Fruit fly (Drosophila melanogaster): ENCODE results near the gene Rph.
A peak's percentile ranks its signal among the peaks of the same experiment; 100 is the strongest.

The Rph gene

dm6 chrX:10737422-10738150 lies 19.9 kb downstream of the Rph start (continued):
- no peak for TF ChIP-seq sc (optimal IDR thresholded peaks at IDR 0.05)
- peak; percentile 80 for TF ChIP-seq sc (GFP tag; optimal IDR thresholded peaks at IDR 0.05)
- no peak for TF ChIP-seq Trl (optimal IDR thresholded peaks at IDR 0.05)
- peak; percentile 73 for TF ChIP-seq Trl (GFP tag; optimal IDR thresholded peaks at IDR 0.05)
- peak; percentile 34 for TF ChIP-seq Six4 (GFP tag; optimal IDR thresholded peaks at IDR 0.05)
- TF ChIP-seq chinmo (GFP tag; IDR thresholded peaks at IDR 0.05; ENCODE audit: partially characterized antibody): no peak
- peak; percentile 67 for TF ChIP-seq CG16815 (GFP tag; optimal IDR thresholded peaks at IDR 0.05)

- TF ChIP-seq D19B (GFP tag; optimal IDR thresholded peaks at IDR 0.05) (no peak), NfI (GFP tag; optimal IDR thresholded peaks at IDR 0.05) (no peak), CG32767 (GFP tag; IDR thresholded peaks at IDR 0.05) (no peak), Drgx (GFP tag; IDR thresholded peaks at IDR 0.05) (peak; percentile 41), tx (GFP tag; optimal IDR thresholded peaks at IDR 0.05) (no peak), BEAF-32 (GFP tag; optimal IDR thresholded peaks at IDR 0.05) (no peak), gcm2 (GFP tag; optimal IDR thresholded peaks at IDR 0.05) (no peak), Dip2 (GFP tag; IDR thresholded peaks at IDR 0.05) (no peak), CG14014 (GFP tag; IDR thresholded peaks at IDR 0.05) (0 out of 2 replicates have a peak, but pooled peaks have one; percentile 24), Xbp1 (GFP tag; optimal IDR thresholded peaks at IDR 0.05) (no peak), CG6689 (GFP tag; IDR thresholded peaks at IDR 0.05) (no peak), pnt (GFP tag; optimal IDR thresholded peaks at IDR 0.05) (no peak), luna (GFP tag; optimal IDR thresholded peaks at IDR 0.05) (no peak), kah (GFP tag; optimal IDR thresholded peaks at IDR 0.05) (no peak), fd64A (GFP tag; optimal IDR thresholded peaks at IDR 0.05) (no peak), pros (GFP tag; optimal IDR thresholded peaks at IDR 0.05) (peak; percentile 54), Mad (GFP tag; optimal IDR thresholded peaks at IDR 0.05) (no peak), al (GFP tag; IDR thresholded peaks at IDR 0.05) (no peak), CG13287 (GFP tag; IDR thresholded peaks at IDR 0.05; ENCODE audit: partially characterized antibody) (no peak), CG9437 (GFP tag; optimal IDR thresholded peaks at IDR 0.05) (no peak), CG2202 (tag; optimal IDR thresholded peaks at IDR 0.05) (no peak), Dbx (GFP tag; IDR thresholded peaks at IDR 0.05) (no peak), CG10274 (GFP tag; optimal IDR thresholded peaks at IDR 0.05) (no peak), psq (GFP tag; optimal IDR thresholded peaks at IDR 0.05) (no peak), zen2 (GFP tag; IDR thresholded peaks at IDR 0.05; ENCODE audit: partially characterized antibody) (no peak), CG18599 (GFP tag; optimal IDR thresholded peaks at IDR 0.05) (peak; percentile 9), CG7556 (GFP tag; optimal IDR thresholded peaks at IDR 0.05) (peak; percentile 2), Nf-YC (tag; optimal IDR thresholded peaks at IDR 0.05) (no peak), Asciz (GFP tag; optimal IDR thresholded peaks at IDR 0.05) (no peak), CG6254 (GFP tag; optimal IDR thresholded peaks at IDR 0.05) (no peak), CG11093 (GFP tag; IDR thresholded peaks at IDR 0.05) (no peak), CG9215 (GFP tag; IDR thresholded peaks at IDR 0.05) (no peak), Blimp-1 (GFP tag; optimal IDR thresholded peaks at IDR 0.05) (no peak), CG12769 (tag; optimal IDR thresholded peaks at IDR 0.05) (no peak), CG10979 (tag; optimal IDR thresholded peaks at IDR 0.05) (no peak), trem (tag; optimal IDR thresholded peaks at IDR 0.05) (no peak), ERR (GFP tag; optimal IDR thresholded peaks at IDR 0.05) (no peak), ewg (GFP tag; optimal IDR thresholded peaks at IDR 0.05) (peak; percentile 65), nerfin-2 (GFP tag; IDR thresholded peaks at IDR 0.05; ENCODE audit: partially characterized antibody) (no peak), Nf-YB (GFP tag; optimal IDR thresholded peaks at IDR 0.05) (no peak), sima (GFP tag; optimal IDR thresholded peaks at IDR 0.05) (no peak)
Observed at dm6 chrX:10735682-10736353, 21.6 kb downstream of the Rph start.

Data from whole organism, embryonic.